Fruit fly (Drosophila melanogaster) whole organism, adult: ENCODE results near the gene CG42661.

Experiments used
- Crg-1 ChIP-seq: fragments of 200-800 bp; sonication (Bioruptor generic); optimal IDR thresholded peaks from 2 replicates; lab custom pipeline; 2016; ENCODE audit warnings: missing biosample characterization, missing genetic modification characterization
- cnc ChIP-seq, 2 experiments: fragments of >200 bp; optimal IDR thresholded peaks; 2 replicates each; lab custom pipeline; 2017
- pad ChIP-seq: fragments of 200-800 bp; sonication (Bioruptor generic); optimal IDR thresholded peaks from 3 replicates; lab custom pipeline; 2017; ENCODE audit warnings: missing biosample characterization, missing genetic modification characterization, mild to moderate bottlenecking, moderate library complexity, missing genetic modification reagents

- no peak for TF ChIP-seq Crg-1 (GFP tag; lab: Kevin White, UChicago)
- no peak for TF ChIP-seq cnc (optimal IDR thresholded peaks at IDR 0.05; lab: Kevin White, UChicago)
- no peak for TF ChIP-seq pad (GFP tag; lab: Kevin White, UChicago)
Measured at dm6 chr3L:7491564-7491963, 26.3 kb downstream of the CG42661 start, which contains the start of gene Cyp316a1.
